Fruit fly (Drosophila melanogaster): ENCODE results near the gene Cht6.
A peak's percentile ranks its signal among the peaks of the same experiment; 100 is the strongest.

dm6 chrX:10086095-10086888 is 69.6 kb downstream of the Cht6 start, which contains the start of the genes Naxe and RhoU:
- TF ChIP-seq CG34367 (tag; optimal IDR thresholded peaks at IDR 0.05) (no peak), Ets98B (GFP tag; IDR thresholded peaks at IDR 0.05) (peak; percentile 13; the same call in 1 of the 2 replicates), gl (tag; optimal IDR thresholded peaks at IDR 0.05) (no peak), CG15710 (tag; optimal IDR thresholded peaks at IDR 0.05) (peak; percentile 2), CG13204 (GFP tag; optimal IDR thresholded peaks at IDR 0.05) (peak; percentile 1), Snoo (tag; optimal IDR thresholded peaks at IDR 0.05) (no peak), CG8159 (tag; optimal IDR thresholded peaks at IDR 0.05) (no peak), D1 (tag; optimal IDR thresholded peaks at IDR 0.05) (no peak), Pif1A (GFP tag; optimal IDR thresholded peaks at IDR 0.05) (no peak)
